Worm (Caenorhabditis elegans) whole organism, L3 larva: ENCODE measurements around the gene srb-3.

Experiments used
- nhr-11 ChIP-seq: fragments of 150-350 bp; optimal IDR thresholded peaks from 2 replicates; lab custom pipeline; 2014; ENCODE audit warnings: missing biosample characterization, missing genetic modification characterization
- skn-1 ChIP-seq: fragments of 150-350 bp; optimal IDR thresholded peaks from 2 replicates; lab custom pipeline; 2014; ENCODE audit warnings: missing biosample characterization, missing genetic modification characterization

DNA sequence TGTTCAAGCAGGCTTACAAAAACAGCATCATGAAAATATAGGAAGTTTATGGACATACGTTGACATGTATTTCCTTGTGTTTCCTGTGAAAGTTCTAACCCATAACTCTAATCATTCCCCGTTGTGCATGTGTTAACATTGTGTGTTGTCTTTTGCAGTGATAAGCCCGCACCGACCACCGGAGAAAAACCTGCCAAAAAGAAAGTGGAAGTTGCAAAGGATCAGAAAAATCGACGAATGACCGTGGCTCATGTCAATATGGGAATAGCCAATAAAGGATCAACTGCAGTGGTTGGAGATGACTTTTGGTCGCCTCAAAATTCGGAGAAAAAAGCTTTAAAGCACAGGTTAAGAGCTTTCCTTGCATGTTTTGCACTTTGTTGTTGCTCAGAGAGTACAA, 38.6 kb upstream of the srb-3 start:
- TF ChIP-seq skn-1 = no peak
- TF ChIP-seq nhr-11 (tag; lab: Kevin White, UChicago) = no peak
